Fruit fly (Drosophila melanogaster) whole organism, embryonic: ENCODE data around the gene FIG4.

Source experiments
- Blimp-1 ChIP-seq: fragments of 200-800 bp; sonication (Bioruptor generic); optimal IDR thresholded peaks from 3 replicates; lab custom pipeline; 2018; ENCODE audit warnings: missing biosample characterization, missing genetic modification characterization, mild to moderate bottlenecking, moderate library complexity, missing genetic modification reagents
- CG11560 ChIP-seq: fragments of 200-800 bp; sonication (Bioruptor generic); IDR thresholded peaks from 3 replicates; pipeline ENCODE4 v1.3.6; 2022; ENCODE audit warnings: missing biosample characterization, missing genetic modification characterization
- CG12104 ChIP-seq: fragments of 200-800 bp; sonication (Bioruptor generic); optimal IDR thresholded peaks from 3 replicates; lab custom pipeline; 2016; ENCODE audit warnings: missing biosample characterization, missing genetic modification characterization
- CG12236 ChIP-seq: fragments of 200-800 bp; sonication (Bioruptor generic); optimal IDR thresholded peaks from 2 replicates; lab custom pipeline; 2016; ENCODE audit warnings: missing biosample characterization, missing genetic modification characterization
- CG12299 ChIP-seq: fragments of 200-800 bp; sonication (Bioruptor generic); optimal IDR thresholded peaks from 2 replicates; lab custom pipeline; 2018; ENCODE audit warnings: missing biosample characterization, mild to moderate bottlenecking, missing genetic modification characterization
- CG12942 ChIP-seq: fragments of 200-800 bp; sonication (Bioruptor generic); optimal IDR thresholded peaks from 3 replicates; lab custom pipeline; 2016; ENCODE audit warnings: missing biosample characterization, missing genetic modification characterization
- CG13894 ChIP-seq: fragments of 200-800 bp; sonication (Bioruptor generic); optimal IDR thresholded peaks from 3 replicates; lab custom pipeline; 2018; ENCODE audit warnings: missing biosample characterization, mild to moderate bottlenecking, missing genetic modification characterization, moderate library complexity
- CG15696 ChIP-seq: fragments of 200-800 bp; sonication (Bioruptor generic); optimal IDR thresholded peaks from 2 replicates; lab custom pipeline; 2019; ENCODE audit warnings: missing biosample characterization, mild to moderate bottlenecking, missing genetic modification characterization, moderate library complexity
- CG16779 ChIP-seq: fragments of 200-800 bp; sonication (Bioruptor generic); IDR thresholded peaks from 2 replicates; pipeline ENCODE4 v1.3.6; 2022; ENCODE audit warnings: missing biosample characterization, missing genetic modification characterization
- CG17385 ChIP-seq: fragments of 200-800 bp; sonication (Bioruptor generic); optimal IDR thresholded peaks from 3 replicates; lab custom pipeline; 2018; ENCODE audit warnings: missing biosample characterization, mild to moderate bottlenecking, missing genetic modification characterization
- CG30403 ChIP-seq: fragments of 200-800 bp; sonication (Bioruptor generic); optimal IDR thresholded peaks from 3 replicates; lab custom pipeline; 2016; ENCODE audit warnings: missing biosample characterization, missing genetic modification characterization
- CG3281 ChIP-seq: fragments of 200-800 bp; sonication (Bioruptor generic); optimal IDR thresholded peaks from 3 replicates; lab custom pipeline; 2017; ENCODE audit warnings: missing biosample characterization, mild to moderate bottlenecking, missing genetic modification characterization
- CG3838 ChIP-seq: fragments of 200-800 bp; sonication (Bioruptor generic); optimal IDR thresholded peaks from 3 replicates; lab custom pipeline; 2016; ENCODE audit warnings: missing biosample characterization, missing genetic modification characterization
- CG4617 ChIP-seq: fragments of 200-800 bp; sonication (Bioruptor generic); optimal IDR thresholded peaks from 3 replicates; lab custom pipeline; 2016; ENCODE audit warnings: missing biosample characterization, missing genetic modification characterization, borderline replicate concordance
- CG4707 ChIP-seq: fragments of 200-800 bp; sonication (Bioruptor generic); optimal IDR thresholded peaks from 2 replicates; lab custom pipeline; 2018; ENCODE audit warnings: missing biosample characterization, mild to moderate bottlenecking, missing genetic modification characterization, moderate library complexity
- CG5180 ChIP-seq: fragments of 200-800 bp; sonication (Bioruptor generic); optimal IDR thresholded peaks from 3 replicates; lab custom pipeline; 2017; ENCODE audit warnings: missing biosample characterization, missing genetic modification characterization, mild to moderate bottlenecking, moderate library complexity, missing genetic modification reagents
- CG6813 ChIP-seq: fragments of 200-800 bp; sonication (Bioruptor generic); optimal IDR thresholded peaks from 2 replicates; lab custom pipeline; 2017; ENCODE audit warnings: missing biosample characterization, missing genetic modification characterization, mild to moderate bottlenecking, moderate library complexity, missing genetic modification reagents
- CG7556 ChIP-seq: fragments of 200-800 bp; sonication (Bioruptor generic); optimal IDR thresholded peaks from 2 replicates; lab custom pipeline; 2017; ENCODE audit warnings: missing biosample characterization, mild to moderate bottlenecking, missing genetic modification characterization
- CG8388 ChIP-seq: fragments of 200-800 bp; sonication (Bioruptor generic); optimal IDR thresholded peaks from 2 replicates; lab custom pipeline; 2019; ENCODE audit warnings: missing biosample characterization, mild to moderate bottlenecking, missing genetic modification characterization, moderate library complexity
- CG9727 ChIP-seq: fragments of 200-800 bp; sonication (Bioruptor generic); optimal IDR thresholded peaks from 3 replicates; lab custom pipeline; 2017; ENCODE audit warnings: missing biosample characterization, mild to moderate bottlenecking, missing genetic modification characterization
- CG9817 ChIP-seq: fragments of 200-800 bp; sonication (Bioruptor generic); optimal IDR thresholded peaks from 2 replicates; lab custom pipeline; 2018; ENCODE audit warnings: missing biosample characterization, mild to moderate bottlenecking, missing genetic modification characterization, moderate library complexity
- CHES-1-like ChIP-seq: fragments of 200-800 bp; sonication (Bioruptor generic); optimal IDR thresholded peaks from 2 replicates; lab custom pipeline; 2016; ENCODE audit warnings: missing biosample characterization, missing genetic modification characterization
- Dek ChIP-seq: fragments of 200-800 bp; sonication (Bioruptor generic); optimal IDR thresholded peaks from 3 replicates; lab custom pipeline; 2019; ENCODE audit warnings: missing biosample characterization, mild to moderate bottlenecking, missing genetic modification characterization, moderate library complexity
- H2.0 ChIP-seq: fragments of 200-800 bp; sonication (Bioruptor generic); IDR thresholded peaks from 2 replicates; pipeline ENCODE4 v1.3.6; 2022; ENCODE audit warnings: missing biosample characterization, missing genetic modification characterization
- Kr ChIP-seq: fragments of 200-800 bp; sonication (Bioruptor generic); optimal IDR thresholded peaks from 2 replicates; lab custom pipeline; 2017; ENCODE audit warnings: missing biosample characterization, mild to moderate bottlenecking, missing genetic modification characterization
- MESR4 ChIP-seq: fragments of 200-800 bp; sonication (Bioruptor generic); optimal IDR thresholded peaks from 2 replicates; lab custom pipeline; 2018; ENCODE audit warnings: missing biosample characterization, mild to moderate bottlenecking, missing genetic modification characterization, moderate library complexity
- NFAT ChIP-seq: fragments of 200-800 bp; sonication (Bioruptor generic); IDR thresholded peaks from 2 replicates; pipeline ENCODE4 v1.3.6; 2022; ENCODE audit warnings: missing biosample characterization, missing genetic modification characterization
- Ptx1 ChIP-seq: fragments of 200-800 bp; sonication (Bioruptor generic); IDR thresholded peaks from 2 replicates; pipeline ENCODE4 v1.3.6; 2022; ENCODE audit warnings: missing biosample characterization, missing genetic modification characterization
- aop ChIP-seq: fragments of 200-800 bp; sonication (Bioruptor generic); IDR thresholded peaks from 2 replicates; pipeline ENCODE4 v1.3.6; 2022; ENCODE audit warnings: missing biosample characterization, missing genetic modification characterization
- bbx ChIP-seq: fragments of 200-800 bp; sonication (Bioruptor generic); IDR thresholded peaks from 2 replicates; pipeline ENCODE4 v1.3.6; 2022; ENCODE audit warnings: missing biosample characterization, missing genetic modification characterization; ENCODE audit not compliant: partially characterized antibody
- bcd ChIP-seq: fragments of 200-800 bp; sonication (Bioruptor generic); optimal IDR thresholded peaks from 2 replicates; lab custom pipeline; 2017; ENCODE audit warnings: missing biosample characterization, mild to moderate bottlenecking, missing genetic modification characterization
- bsh ChIP-seq, 2 experiments: fragments of 200-800 bp; sonication (Bioruptor generic); optimal IDR thresholded peaks; 2 replicates each; lab custom pipeline; 2017 to 2018; ENCODE audit warnings: mild to moderate bottlenecking in 2 of 2, missing biosample characterization in 2 of 2, missing genetic modification characterization in 2 of 2, moderate library complexity in 1 of 2
- caup ChIP-seq: fragments of 200-800 bp; sonication (Bioruptor generic); optimal IDR thresholded peaks from 3 replicates; lab custom pipeline; 2017; ENCODE audit warnings: missing biosample characterization, mild to moderate bottlenecking, missing genetic modification characterization, moderate library complexity; ENCODE audit not compliant: severe bottlenecking
- disco-r ChIP-seq: fragments of 200-800 bp; sonication (Bioruptor generic); optimal IDR thresholded peaks from 2 replicates; lab custom pipeline; 2016; ENCODE audit warnings: missing biosample characterization, missing genetic modification characterization
- gfzf ChIP-seq: fragments of 200-800 bp; sonication (Bioruptor generic); optimal IDR thresholded peaks from 2 replicates; lab custom pipeline; 2016; ENCODE audit warnings: missing biosample characterization, mild to moderate bottlenecking, missing genetic modification characterization, moderate library complexity
- gro ChIP-seq: fragments of 200-800 bp; sonication (Bioruptor generic); optimal IDR thresholded peaks from 2 replicates; lab custom pipeline; 2016; ENCODE audit warnings: missing biosample characterization, missing genetic modification characterization
- gsb ChIP-seq: fragments of 200-800 bp; sonication (Bioruptor generic); IDR thresholded peaks from 2 replicates; pipeline ENCODE4 v1.3.6; 2022; ENCODE audit warnings: missing biosample characterization, missing genetic modification characterization
- gsb-n ChIP-seq: fragments of 200-800 bp; sonication (Bioruptor generic); optimal IDR thresholded peaks from 3 replicates; lab custom pipeline; 2018; ENCODE audit warnings: missing biosample characterization, mild to moderate bottlenecking, missing genetic modification characterization
- hkb ChIP-seq, 2 experiments: fragments of 200-800 bp in 1 of 2; fragments of >200 bp in 1 of 2; sonication (Bioruptor generic) in 1 of 2; IDR thresholded peaks in 1 of 2; optimal IDR thresholded peaks in 1 of 2; 2 replicates each; pipeline versions ENCODE4 v1.3.6 to Lab custom; 2017 to 2022; ENCODE audit warnings: missing biosample characterization in 1 of 2, missing genetic modification characterization in 1 of 2
- hth ChIP-seq: fragments of >200 bp; optimal IDR thresholded peaks from 2 replicates; lab custom pipeline; 2017; ENCODE audit warnings: inconsistent platforms
- lab ChIP-seq: fragments of 200-800 bp; sonication (Bioruptor generic); optimal IDR thresholded peaks from 3 replicates; lab custom pipeline; 2017; ENCODE audit warnings: missing biosample characterization, missing genetic modification characterization, mild to moderate bottlenecking, moderate library complexity, missing genetic modification reagents
- lmd ChIP-seq: fragments of 200-800 bp; sonication (Bioruptor generic); IDR thresholded peaks from 2 replicates; pipeline ENCODE4 v1.3.6; 2022; ENCODE audit warnings: missing biosample characterization, missing genetic modification characterization
- p53 ChIP-seq: fragments of 200-800 bp; sonication (Bioruptor generic); optimal IDR thresholded peaks from 2 replicates; lab custom pipeline; 2016; ENCODE audit warnings: missing biosample characterization, missing genetic modification characterization
- sc ChIP-seq, 3 experiments: fragments of >200 bp in 2 of 3; fragments of 200-800 bp in 1 of 3; sonication (Bioruptor generic) in 1 of 3; optimal IDR thresholded peaks; 2 replicates in 2 of 3; 3 replicates in 1 of 3; lab custom pipeline; 2017; ENCODE audit warnings: mild to moderate bottlenecking in 1 of 3, missing biosample characterization in 1 of 3, missing genetic modification characterization in 1 of 3, missing genetic modification reagents in 1 of 3
- slou ChIP-seq: fragments of 200-800 bp; sonication (Bioruptor generic); optimal IDR thresholded peaks from 3 replicates; lab custom pipeline; 2016; ENCODE audit warnings: missing biosample characterization, missing genetic modification characterization
- sna ChIP-seq: fragments of 200-800 bp; sonication (Bioruptor generic); IDR thresholded peaks from 2 replicates; pipeline ENCODE4 v1.3.6; 2022; ENCODE audit warnings: missing biosample characterization, missing genetic modification characterization; ENCODE audit not compliant: partially characterized antibody
- tll ChIP-seq, 2 experiments: fragments of 200-800 bp in 1 of 2; fragments of >200 bp in 1 of 2; sonication (Bioruptor generic) in 1 of 2; optimal IDR thresholded peaks; 2 replicates each; lab custom pipeline; 2017 to 2019; ENCODE audit warnings: missing biosample characterization in 2 of 2, missing genetic modification characterization in 2 of 2, mild to moderate bottlenecking in 1 of 2, moderate library complexity in 1 of 2
- twi ChIP-seq: fragments of 200-800 bp; optimal IDR thresholded peaks from 2 replicates; lab custom pipeline; 2019; ENCODE audit warnings: missing biosample characterization, mild to moderate bottlenecking, missing genetic modification characterization, moderate library complexity
- zen ChIP-seq: fragments of 200-800 bp; sonication (Bioruptor generic); optimal IDR thresholded peaks from 3 replicates; lab custom pipeline; 2018; ENCODE audit warnings: missing biosample characterization, mild to moderate bottlenecking, missing genetic modification characterization, moderate library complexity

The FIG4 gene

DNA sequence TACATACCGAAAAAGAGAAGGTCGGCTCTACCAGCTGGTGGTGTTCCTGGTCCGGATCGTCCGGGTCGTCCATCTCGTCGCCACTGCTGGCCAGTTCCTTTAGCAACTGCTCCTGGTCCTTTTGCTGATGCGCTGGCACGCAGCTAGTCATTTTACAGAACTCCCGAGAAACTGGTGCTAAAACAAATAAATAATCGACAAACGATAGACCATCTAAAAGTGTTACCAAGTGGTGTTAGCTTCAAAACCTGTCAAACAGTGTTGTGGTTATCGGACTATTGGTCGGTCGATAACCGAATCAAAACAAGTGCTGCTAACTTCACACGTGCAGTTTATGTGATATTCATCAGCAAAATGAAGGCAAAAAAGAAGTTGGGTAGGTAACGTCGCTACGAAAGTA lies 20.5 kb upstream of the FIG4 start, which contains the start of the genes morgue and Elp3 (continued):
- TF ChIP-seq lmd (GFP tag; lab: Robert Waterston, UW): no peak
- no peak for TF ChIP-seq Ptx1 (GFP tag; lab: Robert Waterston, UW)
- TF ChIP-seq CG17385 (GFP tag; lab: Kevin White, UChicago): no peak
- no peak for TF ChIP-seq disco-r
- no peak for TF ChIP-seq slou (GFP tag; lab: Kevin White, UChicago)
- peak; percentile 86 for TF ChIP-seq MESR4 (GFP tag; lab: Kevin White, UChicago)
- no peak for TF ChIP-seq caup
- TF ChIP-seq p53 (GFP tag; lab: Kevin White, UChicago): no peak
- TF ChIP-seq aop (GFP tag; lab: Robert Waterston, UW): no peak
- no peak for TF ChIP-seq CG8388 (GFP tag; lab: Kevin White, UChicago)
- peak; percentile 81 for TF ChIP-seq gfzf
- no peak for TF ChIP-seq Kr
- peak; percentile 68 for TF ChIP-seq sna (GFP tag; lab: Robert Waterston, UW)
- TF ChIP-seq bbx (GFP tag; lab: Robert Waterston, UW): peak; percentile 87
- TF ChIP-seq lab (GFP tag; lab: Kevin White, UChicago): no peak
- TF ChIP-seq CG12104 (GFP tag; lab: Kevin White, UChicago): no peak
- TF ChIP-seq gsb (GFP tag; lab: Robert Waterston, UW): no peak
- peak; percentile 60; the same call in 1 of the 3 replicates for TF ChIP-seq CG11560 (tag; lab: Robert Waterston, UW)
- no peak for TF ChIP-seq CG30403
- TF ChIP-seq hkb (optimal IDR thresholded peaks at IDR 0.05; lab: Kevin White, UChicago): no peak
- 0 out of 2 replicates have a peak, but pooled peaks have one; percentile 22 for TF ChIP-seq hkb (GFP tag; IDR thresholded peaks at IDR 0.05; lab: Robert Waterston, UW)
- no peak for TF ChIP-seq CG15696 (tag; lab: Kevin White, UChicago)
- TF ChIP-seq NFAT (GFP tag; lab: Robert Waterston, UW): no peak
- no peak for TF ChIP-seq bsh (GFP tag; optimal IDR thresholded peaks at IDR 0.05; lab: Kevin White, UChicago)
- TF ChIP-seq CG9727: no peak
- no peak for TF ChIP-seq Blimp-1 (GFP tag; lab: Kevin White, UChicago)
- no peak for TF ChIP-seq gsb-n (tag; lab: Kevin White, UChicago)
- no peak for TF ChIP-seq gro (GFP tag; lab: Kevin White, UChicago)
- no peak for TF ChIP-seq Dek (tag; lab: Kevin White, UChicago)
- no peak for TF ChIP-seq CG12942
- TF ChIP-seq CG12299 (tag; lab: Kevin White, UChicago): no peak
- no peak for TF ChIP-seq CG6813 (GFP tag; lab: Kevin White, UChicago)
- TF ChIP-seq CG9817 (tag; lab: Kevin White, UChicago): no peak
- no peak for TF ChIP-seq CG3838 (GFP tag; lab: Kevin White, UChicago)
- TF ChIP-seq sc (optimal IDR thresholded peaks at IDR 0.05; lab: Kevin White, UChicago): no peak
- no peak for TF ChIP-seq sc (GFP tag; optimal IDR thresholded peaks at IDR 0.05; lab: Kevin White, UChicago)
- TF ChIP-seq CG7556 (GFP tag; lab: Kevin White, UChicago): no peak
- TF ChIP-seq bcd (GFP tag; lab: Kevin White, UChicago): no peak
- TF ChIP-seq CHES-1-like (GFP tag; lab: Kevin White, UChicago): peak; percentile 31
- TF ChIP-seq CG12236 (GFP tag; lab: Kevin White, UChicago): no peak
- peak; percentile 86 for TF ChIP-seq CG4617 (GFP tag; lab: Kevin White, UChicago)
- TF ChIP-seq twi (tag; lab: Kevin White, UChicago): no peak
- no peak for TF ChIP-seq CG3281 (GFP tag; lab: Kevin White, UChicago)
- no peak for TF ChIP-seq CG4707 (GFP tag; lab: Kevin White, UChicago)
- TF ChIP-seq CG13894: no peak
- TF ChIP-seq tll (GFP tag; optimal IDR thresholded peaks at IDR 0.05; lab: Kevin White, UChicago): no peak
- TF ChIP-seq CG16779 (GFP tag; lab: Robert Waterston, UW): no peak
- no peak for TF ChIP-seq hth (lab: Kevin White, UChicago)
- TF ChIP-seq H2.0 (GFP tag; lab: Robert Waterston, UW): no peak
- TF ChIP-seq CG5180: no peak
- no peak for TF ChIP-seq zen (tag; lab: Kevin White, UChicago)
